Fruit fly (Drosophila melanogaster) whole organism, adult: ENCODE measurements around the gene Ir94a.

Source experiments
- CG11617 ChIP-seq: fragments of 200-800 bp; sonication (Bioruptor generic); optimal IDR thresholded peaks from 2 replicates; lab custom pipeline; 2017; ENCODE audit warnings: mild to moderate bottlenecking, missing biosample characterization, missing genetic modification reagents, missing genetic modification characterization
- CG12768 ChIP-seq: fragments of 200-800 bp; sonication (Bioruptor generic); optimal IDR thresholded peaks from 2 replicates; lab custom pipeline; 2017; ENCODE audit warnings: missing biosample characterization, missing genetic modification characterization, mild to moderate bottlenecking, moderate library complexity, missing genetic modification reagents
- CG14711 ChIP-seq: fragments of 200-800 bp; sonication (Bioruptor generic); optimal IDR thresholded peaks from 2 replicates; lab custom pipeline; 2018; ENCODE audit warnings: missing biosample characterization, mild to moderate bottlenecking, missing genetic modification characterization, moderate library complexity
- CG7045 ChIP-seq: fragments of 200-800 bp; sonication (Bioruptor generic); optimal IDR thresholded peaks from 2 replicates; lab custom pipeline; 2017; ENCODE audit warnings: missing biosample characterization, mild to moderate bottlenecking, missing genetic modification characterization
- CG7101 ChIP-seq: fragments of 200-800 bp; sonication (Bioruptor generic); optimal IDR thresholded peaks from 2 replicates; lab custom pipeline; 2018; ENCODE audit warnings: missing biosample characterization, mild to moderate bottlenecking, missing genetic modification characterization, moderate library complexity
- Clk ChIP-seq: fragments of 200-800 bp; sonication (Bioruptor generic); optimal IDR thresholded peaks from 2 replicates; lab custom pipeline; 2017; ENCODE audit warnings: missing biosample characterization, missing genetic modification characterization
- Crg-1 ChIP-seq: fragments of 200-800 bp; sonication (Bioruptor generic); optimal IDR thresholded peaks from 2 replicates; lab custom pipeline; 2016; ENCODE audit warnings: missing biosample characterization, missing genetic modification characterization
- kay ChIP-seq: fragments of 200-800 bp; sonication (Bioruptor generic); peaks from one replicate; lab custom pipeline; 2016; ENCODE audit warnings: missing biosample characterization, missing genetic modification characterization, borderline replicate concordance
- tj ChIP-seq: fragments of 200-800 bp; sonication (Bioruptor generic); optimal IDR thresholded peaks from 3 replicates; lab custom pipeline; 2017; ENCODE audit warnings: missing biosample characterization, mild to moderate bottlenecking, missing genetic modification characterization, moderate library complexity
- toe ChIP-seq: fragments of 200-800 bp; sonication (Bioruptor generic); optimal IDR thresholded peaks from 2 replicates; lab custom pipeline; 2016; ENCODE audit warnings: missing biosample characterization, missing genetic modification characterization

DNA sequence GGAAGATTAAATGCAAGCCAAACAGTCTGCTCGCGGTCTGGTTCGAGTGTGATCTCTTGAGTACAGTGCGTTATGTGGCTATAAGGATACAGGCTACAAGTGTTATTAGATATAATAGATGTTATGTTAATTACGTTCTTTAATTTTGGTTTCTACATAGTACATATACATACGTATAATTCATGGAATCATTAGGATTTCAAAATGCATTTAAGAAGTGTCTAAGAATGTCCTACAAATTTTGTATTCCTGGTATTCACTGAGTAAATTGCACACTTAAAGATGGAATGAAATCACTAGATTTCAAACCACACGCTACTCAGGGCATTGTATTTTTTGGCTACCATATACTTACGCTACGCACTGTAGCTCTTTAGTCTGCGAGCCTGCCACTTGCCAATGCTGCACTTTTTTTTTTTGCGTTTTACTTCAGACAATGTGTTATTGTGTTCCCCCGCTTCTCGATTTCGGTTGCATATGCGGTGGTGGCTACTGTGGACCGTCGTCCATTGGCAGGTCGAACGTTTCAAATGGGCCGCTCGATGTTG, 50.1 kb downstream of the Ir94a start:
- TF ChIP-seq CG7045 (GFP tag; lab: Kevin White, UChicago) (no peak), kay (GFP tag; lab: Kevin White, UChicago) (no peak), Clk (GFP tag; lab: Kevin White, UChicago) (no peak), Crg-1 (GFP tag; lab: Kevin White, UChicago) (no peak), toe (GFP tag; lab: Kevin White, UChicago) (no peak), CG11617 (no peak), CG7101 (tag; lab: Kevin White, UChicago) (no peak), CG12768 (GFP tag; lab: Kevin White, UChicago) (no peak), tj (GFP tag; lab: Kevin White, UChicago) (no peak), CG14711 (tag; lab: Kevin White, UChicago) (no peak)
